Fruit fly (Drosophila melanogaster): ENCODE measurements around the gene robo2.

robo2 gene

DNA sequence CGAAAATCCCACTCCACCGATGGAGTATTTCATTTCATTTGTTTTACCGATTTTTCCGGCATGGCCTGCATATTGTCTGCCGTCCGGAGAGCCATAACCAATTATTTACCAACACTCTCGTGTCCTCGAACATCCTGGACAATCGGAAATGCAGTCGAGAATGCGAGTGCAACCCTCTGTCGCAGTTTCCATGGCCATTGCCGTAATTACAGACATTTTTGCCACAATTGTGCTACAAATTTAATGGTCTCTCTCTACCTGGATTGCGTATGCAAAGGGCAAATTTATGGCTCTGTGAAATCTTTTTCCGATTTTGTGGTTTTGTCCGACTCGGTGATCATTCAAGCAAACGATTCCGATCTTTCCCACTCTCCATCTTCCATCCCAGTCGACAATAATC lies 9.3 kb upstream of the robo2 start:
- TF ChIP-seq tj (GFP tag; optimal IDR thresholded peaks at IDR 0.05) (no peak), bab1 (GFP tag; optimal IDR thresholded peaks at IDR 0.05) (no peak), Crg-1 (GFP tag; optimal IDR thresholded peaks at IDR 0.05) (no peak), Mnt (GFP tag; optimal IDR thresholded peaks at IDR 0.05) (no peak), toe (GFP tag; optimal IDR thresholded peaks at IDR 0.05) (no peak), CG11617 (GFP tag; optimal IDR thresholded peaks at IDR 0.05) (no peak), CG5204 (GFP tag; optimal IDR thresholded peaks at IDR 0.05) (no peak), CG33017 (tag; optimal IDR thresholded peaks at IDR 0.05) (no peak), cnc (optimal IDR thresholded peaks at IDR 0.05) (no peak), CG1620 (GFP tag; optimal IDR thresholded peaks at IDR 0.05) (no peak), kay (GFP tag; ENCODE audit: borderline replicate concordance) (no peak), ovo (GFP tag; optimal IDR thresholded peaks at IDR 0.05) (no peak), CG7101 (tag; optimal IDR thresholded peaks at IDR 0.05) (no peak), Hr96 (GFP tag; optimal IDR thresholded peaks at IDR 0.05) (no peak)

DNA sequence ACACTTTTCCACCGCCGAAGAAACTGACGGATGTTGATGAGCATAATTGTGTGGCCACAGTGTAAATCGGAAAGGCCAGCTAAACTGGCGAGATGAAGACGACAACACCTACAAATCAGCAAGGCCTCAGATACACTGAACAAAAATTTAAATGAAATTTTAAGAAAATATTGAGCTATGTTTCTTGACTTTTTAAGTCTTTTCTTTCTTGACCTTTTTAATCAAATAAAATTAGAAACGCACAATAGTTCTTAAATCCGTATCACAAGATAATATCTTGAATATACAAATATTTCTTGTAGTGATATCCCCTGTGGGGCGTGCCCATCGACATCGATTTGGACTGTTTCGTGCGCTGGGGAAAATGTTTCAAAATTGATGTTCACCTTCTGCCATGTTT lies 8.0 kb upstream of the robo2 start, which contains the start of gene CG43401:
TSS of gene CG43401 (plus strand) at position 185 of the 400 bp plus-strand sequence.
- TF ChIP-seq CG14711 (tag; optimal IDR thresholded peaks at IDR 0.05) (no peak), CG5204 (GFP tag; optimal IDR thresholded peaks at IDR 0.05) (no peak), CG1620 (GFP tag; optimal IDR thresholded peaks at IDR 0.05) (no peak), ovo (GFP tag; optimal IDR thresholded peaks at IDR 0.05) (no peak)

DNA sequence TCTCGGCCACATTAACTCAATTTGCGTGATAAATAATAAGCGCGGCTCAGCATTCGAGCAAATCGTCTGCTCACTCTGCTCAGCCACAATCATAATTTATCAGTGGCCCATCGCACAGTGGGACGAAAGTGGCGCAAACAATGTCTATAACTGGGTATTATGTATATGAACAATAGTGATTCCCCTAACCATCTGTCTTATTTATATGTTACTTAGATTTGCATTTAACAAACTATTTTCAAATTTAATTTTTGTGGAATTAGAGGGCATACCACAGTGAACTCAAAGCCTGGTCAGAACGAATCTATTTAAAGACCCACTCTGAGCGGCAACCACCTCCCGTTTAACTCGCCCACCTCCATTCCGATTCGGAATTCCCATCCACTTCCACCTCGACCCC lies 7.5 kb upstream of the robo2 start:
- TF ChIP-seq Clk (GFP tag; optimal IDR thresholded peaks at IDR 0.05) (no peak), CG14711 (tag; optimal IDR thresholded peaks at IDR 0.05) (no peak), bab1 (GFP tag; optimal IDR thresholded peaks at IDR 0.05) (no peak), pad (GFP tag; optimal IDR thresholded peaks at IDR 0.05) (no peak), ovo (GFP tag; optimal IDR thresholded peaks at IDR 0.05) (no peak), tj (GFP tag; optimal IDR thresholded peaks at IDR 0.05) (no peak), CG5204 (GFP tag; optimal IDR thresholded peaks at IDR 0.05) (no peak), Mnt (GFP tag; optimal IDR thresholded peaks at IDR 0.05) (no peak), kay (GFP tag; ENCODE audit: borderline replicate concordance) (no peak), Crg-1 (GFP tag; optimal IDR thresholded peaks at IDR 0.05) (no peak), CG33017 (tag; optimal IDR thresholded peaks at IDR 0.05) (no peak), CG7101 (tag; optimal IDR thresholded peaks at IDR 0.05) (no peak), Hr96 (GFP tag; optimal IDR thresholded peaks at IDR 0.05) (no peak), CG11617 (GFP tag; optimal IDR thresholded peaks at IDR 0.05) (no peak), CG12768 (GFP tag; optimal IDR thresholded peaks at IDR 0.05) (no peak), CG1620 (GFP tag; optimal IDR thresholded peaks at IDR 0.05) (no peak), CG7045 (GFP tag; optimal IDR thresholded peaks at IDR 0.05) (no peak)

DNA sequence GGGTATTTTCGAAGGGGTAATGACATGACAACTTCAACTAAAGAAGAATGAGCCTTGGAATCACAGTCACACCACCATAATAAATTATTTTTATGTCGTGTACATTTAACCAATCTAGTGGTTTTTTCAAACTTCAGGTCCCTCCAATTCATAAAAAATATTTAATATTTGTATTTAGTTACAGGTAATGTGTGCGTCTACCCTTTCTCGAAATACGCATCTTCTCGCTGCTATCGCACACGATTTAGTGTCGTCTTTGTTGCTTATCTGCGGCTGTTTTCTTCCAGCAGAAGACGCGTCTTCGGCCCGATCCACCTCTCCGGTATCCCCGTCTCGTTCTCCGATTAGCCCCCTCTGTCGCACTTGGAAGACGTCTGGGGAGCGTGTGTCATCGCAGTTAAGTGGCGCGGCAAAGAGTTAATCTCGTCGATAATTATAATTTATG lies 6.6 kb upstream of the robo2 start:
- TF ChIP-seq toe (GFP tag; optimal IDR thresholded peaks at IDR 0.05) (no peak), CG33017 (tag; optimal IDR thresholded peaks at IDR 0.05) (no peak), CG7045 (GFP tag; optimal IDR thresholded peaks at IDR 0.05) (no peak), CG7101 (tag; optimal IDR thresholded peaks at IDR 0.05) (no peak), pad (GFP tag; optimal IDR thresholded peaks at IDR 0.05) (no peak), Clk (GFP tag; optimal IDR thresholded peaks at IDR 0.05) (no peak), Hr96 (GFP tag; optimal IDR thresholded peaks at IDR 0.05) (no peak), Crg-1 (GFP tag; optimal IDR thresholded peaks at IDR 0.05) (no peak), CG14711 (tag; optimal IDR thresholded peaks at IDR 0.05) (no peak), bab1 (GFP tag; optimal IDR thresholded peaks at IDR 0.05) (no peak), CG11617 (GFP tag; optimal IDR thresholded peaks at IDR 0.05) (no peak), cnc (optimal IDR thresholded peaks at IDR 0.05) (no peak), kay (GFP tag; ENCODE audit: borderline replicate concordance) (no peak), Mnt (GFP tag; optimal IDR thresholded peaks at IDR 0.05) (no peak), CG5204 (GFP tag; optimal IDR thresholded peaks at IDR 0.05) (no peak), ovo (GFP tag; optimal IDR thresholded peaks at IDR 0.05) (no peak), CG1620 (GFP tag; optimal IDR thresholded peaks at IDR 0.05) (no peak), tj (GFP tag; optimal IDR thresholded peaks at IDR 0.05) (no peak)

DNA sequence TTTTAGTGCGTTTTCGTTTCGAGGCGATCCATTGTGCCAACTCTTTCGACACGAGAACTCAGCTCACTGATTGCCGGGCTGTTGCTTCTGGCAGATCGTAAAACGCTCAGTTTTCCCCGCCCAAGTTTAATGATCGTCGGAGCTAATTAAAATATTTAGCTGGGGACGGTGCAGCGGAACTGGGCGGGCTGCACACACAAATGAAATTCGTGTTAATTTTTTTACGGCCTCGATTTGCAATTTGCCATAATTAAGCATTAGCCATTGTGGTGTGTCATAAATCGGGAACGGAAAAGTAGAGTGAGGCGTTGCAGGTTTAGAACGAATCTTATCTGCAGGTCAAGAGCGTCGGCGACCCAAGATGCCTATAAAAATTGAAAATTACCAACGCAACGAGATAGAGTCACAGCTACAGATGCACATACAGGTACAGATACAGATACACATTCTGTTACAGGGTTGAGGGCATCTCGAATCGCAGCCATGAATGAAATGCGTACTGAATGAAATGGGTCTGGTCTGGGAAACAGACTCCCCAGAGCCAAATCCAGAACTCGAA lies 5.6 kb upstream of the robo2 start:
- TF ChIP-seq toe (GFP tag; optimal IDR thresholded peaks at IDR 0.05): no peak
- TF ChIP-seq Mnt (GFP tag; optimal IDR thresholded peaks at IDR 0.05): no peak
- no peak for TF ChIP-seq CG11617 (GFP tag; optimal IDR thresholded peaks at IDR 0.05)
- TF ChIP-seq cnc (optimal IDR thresholded peaks at IDR 0.05): no peak
- TF ChIP-seq tj (GFP tag; optimal IDR thresholded peaks at IDR 0.05): no peak
- no peak for TF ChIP-seq CG14711 (tag; optimal IDR thresholded peaks at IDR 0.05)
- peak; percentile 63 for TF ChIP-seq kay (GFP tag; ENCODE audit: borderline replicate concordance)
- TF ChIP-seq CG5204 (GFP tag; optimal IDR thresholded peaks at IDR 0.05): no peak

DNA sequence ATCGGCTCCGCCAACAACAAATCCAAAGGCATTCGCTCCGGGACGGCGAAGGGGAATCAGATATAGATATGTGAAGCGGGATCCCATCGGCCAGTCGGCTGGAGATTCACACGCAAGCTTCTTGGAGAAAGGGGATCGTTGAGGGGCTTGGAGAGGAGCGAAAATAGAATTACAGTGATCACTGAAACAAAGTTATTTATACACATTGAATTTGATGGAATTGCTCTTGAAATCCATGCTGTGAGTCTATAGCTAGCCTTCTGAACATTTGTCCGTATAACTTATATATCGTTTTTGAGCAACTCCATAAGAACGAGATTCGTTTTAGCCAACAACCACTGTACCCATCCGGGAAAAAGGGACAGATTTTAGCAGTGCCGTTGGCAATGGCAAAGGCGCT lies 4.6 kb upstream of the robo2 start:
- TF ChIP-seq CG5204 (GFP tag; optimal IDR thresholded peaks at IDR 0.05) (no peak), CG1620 (GFP tag; optimal IDR thresholded peaks at IDR 0.05) (no peak), CG7045 (GFP tag; optimal IDR thresholded peaks at IDR 0.05) (no peak), cic (GFP tag; optimal IDR thresholded peaks at IDR 0.05) (no peak), CG11617 (GFP tag; optimal IDR thresholded peaks at IDR 0.05) (no peak), Mnt (GFP tag; optimal IDR thresholded peaks at IDR 0.05) (no peak), toe (GFP tag; optimal IDR thresholded peaks at IDR 0.05) (no peak), CG7101 (tag; optimal IDR thresholded peaks at IDR 0.05) (no peak), Clk (GFP tag; optimal IDR thresholded peaks at IDR 0.05) (no peak), kay (GFP tag; ENCODE audit: borderline replicate concordance) (no peak), ovo (GFP tag; optimal IDR thresholded peaks at IDR 0.05) (no peak), CG14711 (tag; optimal IDR thresholded peaks at IDR 0.05) (no peak), bab1 (GFP tag; optimal IDR thresholded peaks at IDR 0.05) (no peak), pad (GFP tag; optimal IDR thresholded peaks at IDR 0.05) (no peak), CG33017 (tag; optimal IDR thresholded peaks at IDR 0.05) (no peak), Hr96 (GFP tag; optimal IDR thresholded peaks at IDR 0.05) (no peak), Crg-1 (GFP tag; optimal IDR thresholded peaks at IDR 0.05) (no peak), cnc (optimal IDR thresholded peaks at IDR 0.05) (no peak)

Data from whole organism, adult.